Worm (Caenorhabditis elegans): ENCODE measurements around the gene smcr-8.

Gene smcr-8

DNA sequence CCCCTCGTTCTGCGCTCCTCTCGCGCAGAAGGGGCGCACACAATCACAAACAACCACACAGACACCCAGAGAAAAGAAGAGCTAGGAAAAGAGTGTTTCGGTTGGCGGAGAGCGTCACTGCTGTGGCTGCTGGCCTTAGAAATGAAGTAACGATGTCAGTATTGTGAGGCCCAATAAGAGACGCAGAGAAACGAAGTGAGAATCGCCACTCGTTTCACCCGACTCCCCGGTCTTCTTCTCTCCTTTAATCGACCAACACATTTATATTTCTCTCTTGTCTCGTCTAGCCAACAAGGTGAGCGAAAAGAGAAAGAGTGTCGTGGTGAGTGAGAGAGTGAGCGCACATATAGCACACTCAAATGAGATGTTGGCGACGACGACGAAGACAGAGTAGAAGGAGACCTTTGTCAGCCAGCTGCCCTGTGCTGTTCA lies 14.8 kb downstream of the smcr-8 start (continued):
- TF ChIP-seq nhr-102 (tag; optimal IDR thresholded peaks at IDR 0.05) (peak; percentile 48), F49E8.2 (tag; optimal IDR thresholded peaks at IDR 0.05; ENCODE audit: borderline replicate concordance) (no peak), mep-1 (tag; optimal IDR thresholded peaks at IDR 0.05) (peak; percentile 97), cey-2 (tag; optimal IDR thresholded peaks at IDR 0.05; ENCODE audit: borderline replicate concordance, insufficient read depth) (peak; percentile 28), ceh-32 (tag; optimal IDR thresholded peaks at IDR 0.05; ENCODE audit: poor library complexity) (no peak), saeg-2 (GFP tag; IDR thresholded peaks at IDR 0.05) (no peak), ztf-11 (tag; optimal IDR thresholded peaks at IDR 0.05) (no peak), mxl-2 (GFP tag; conservative IDR thresholded peaks at IDR 0.05) (no peak), nhr-11 (tag; optimal IDR thresholded peaks at IDR 0.05) (peak; percentile 94), Y75B8A.6 (GFP tag; IDR thresholded peaks at IDR 0.05) (no peak), hlh-11 (tag; optimal IDR thresholded peaks at IDR 0.05) (peak; percentile 94), R02D3.7 (tag; optimal IDR thresholded peaks at IDR 0.05) (no peak), lsy-2 (tag; optimal IDR thresholded peaks at IDR 0.05) (peak; percentile 78 to 90)

DNA sequence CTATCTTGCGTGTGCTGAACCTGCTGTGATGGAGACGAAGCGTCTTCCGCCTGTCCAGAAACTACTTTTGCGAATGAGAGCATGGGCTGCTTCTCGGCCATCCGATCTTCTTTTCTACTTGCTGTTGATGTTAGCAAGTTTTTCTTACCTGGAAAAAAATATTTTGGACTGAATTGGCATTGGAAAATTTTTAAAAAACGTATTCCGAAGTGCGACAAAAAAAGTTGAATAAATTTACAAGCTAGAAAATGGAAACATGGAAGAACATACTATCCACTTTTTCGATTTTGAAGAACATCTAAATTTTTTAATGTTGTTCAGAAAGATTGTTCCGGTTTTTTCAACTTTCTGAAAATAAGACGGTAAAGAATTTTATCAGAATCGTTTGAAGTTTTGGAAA lies 18.4 kb downstream of the smcr-8 start, which contains the start of gene larp-1:
Gene larp-1 (minus strand): TSS at position 101 of the 400 bp plus-strand sequence.
- no peak for TF ChIP-seq zip-2 (tag; optimal IDR thresholded peaks at IDR 0.05)
- TF ChIP-seq unc-39 (tag; optimal IDR thresholded peaks at IDR 0.05), result no peak
- TF ChIP-seq lir-3 (tag; optimal IDR thresholded peaks at IDR 0.05), result no peak
- TF ChIP-seq F37D6.2 (tag; optimal IDR thresholded peaks at IDR 0.05), result no peak
- no peak for TF ChIP-seq fos-1 (tag; optimal IDR thresholded peaks at IDR 0.05)
- TF ChIP-seq ceh-62 (tag; optimal IDR thresholded peaks at IDR 0.05), result no peak
- TF ChIP-seq zip-11 (GFP tag; IDR thresholded peaks at IDR 0.05), result no peak
- no peak for TF ChIP-seq php-3 (GFP tag; IDR thresholded peaks at IDR 0.05)
- TF ChIP-seq ceh-44 (GFP tag; IDR thresholded peaks at IDR 0.05), result no peak
- no peak for TF ChIP-seq tag-97 (GFP tag; IDR thresholded peaks at IDR 0.05)
- TF ChIP-seq unc-62 (GFP tag; optimal IDR thresholded peaks at IDR 0.05 in 1 of 2), result no peak
- no peak for TF ChIP-seq unc-62 (tag; optimal IDR thresholded peaks at IDR 0.05)
- no peak for TF ChIP-seq hlh-30 (tag; optimal IDR thresholded peaks at IDR 0.05; ENCODE audit: insufficient read depth)
- no peak for TF ChIP-seq Y5F2A.4 (GFP tag; optimal IDR thresholded peaks at IDR 0.05)

DNA sequence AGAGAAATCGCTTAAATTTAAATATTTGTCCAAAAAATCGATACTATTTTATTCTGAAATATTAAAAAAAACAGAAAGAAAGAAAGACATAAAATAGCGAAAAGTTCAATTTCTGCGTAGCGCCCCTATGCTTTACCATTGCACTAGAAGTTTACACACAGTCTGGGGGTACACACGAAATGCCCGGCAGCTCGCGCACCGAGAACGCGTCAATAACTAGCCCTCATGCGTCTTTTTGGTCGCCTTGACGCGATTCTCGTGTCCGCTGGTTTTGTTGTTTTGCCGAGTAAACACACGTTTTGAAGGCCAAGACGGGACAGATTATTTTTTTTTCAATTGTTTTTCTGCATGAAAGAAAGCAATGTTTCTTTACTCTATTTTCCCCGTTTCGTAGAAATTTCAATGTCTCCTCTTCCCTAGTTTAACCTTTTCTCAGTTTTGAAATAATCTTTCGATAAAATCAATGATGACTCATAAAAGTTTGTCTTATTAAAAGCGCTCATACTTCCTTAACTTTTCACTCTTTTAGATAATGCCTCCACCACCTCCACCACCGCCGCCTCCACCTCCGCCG lies 19.0 kb downstream of the smcr-8 start, which contains the start of gene wip-1:
Gene wip-1 (plus strand): TSS at position 524 of the 574 bp plus-strand sequence.
- TF ChIP-seq lin-38 (GFP tag; IDR thresholded peaks at IDR 0.05) (peak; percentile 95), mdt-29 (GFP tag; IDR thresholded peaks at IDR 0.05) (peak; percentile 82), nhr-41 (GFP tag; IDR thresholded peaks at IDR 0.05) (peak; percentile 79; the same call in 1 of the 2 replicates), mep-1 (tag; optimal IDR thresholded peaks at IDR 0.05) (peak; percentile 99), ceh-82 (tag; optimal IDR thresholded peaks at IDR 0.05) (no peak), zip-11 (GFP tag; IDR thresholded peaks at IDR 0.05) (no peak), set-16 (GFP tag; IDR thresholded peaks at IDR 0.05) (peak; percentile 60), tag-97 (GFP tag; IDR thresholded peaks at IDR 0.05) (no peak), ceh-44 (GFP tag; IDR thresholded peaks at IDR 0.05) (peak; percentile 46; the same call in 1 of the 2 replicates), cey-2 (tag; optimal IDR thresholded peaks at IDR 0.05; ENCODE audit: borderline replicate concordance, insufficient read depth) (peak; percentile 57), nhr-102 (tag; optimal IDR thresholded peaks at IDR 0.05) (peak; percentile 97), dmd-6 (GFP tag; IDR thresholded peaks at IDR 0.05) (peak; percentile 96), tra-1 (GFP tag; IDR thresholded peaks at IDR 0.05) (peak; percentile 93), snpc-1.2 (GFP tag; IDR thresholded peaks at IDR 0.05) (peak; percentile 78), jun-1 (tag; optimal IDR thresholded peaks at IDR 0.05) (peak; percentile 95), duxl-1 (tag; optimal IDR thresholded peaks at IDR 0.05; ENCODE audit: poor library complexity) (peak; percentile 94), zfp-3 (GFP tag; conservative IDR thresholded peaks at IDR 0.05) (peak; percentile 94), lin-29 (GFP tag; IDR thresholded peaks at IDR 0.05) (peak; percentile 91), dmd-8 (GFP tag; IDR thresholded peaks at IDR 0.05) (peak; percentile 76; the same call in 1 of the 2 replicates), zag-1 (tag; optimal IDR thresholded peaks at IDR 0.05) (peak; percentile 66), madf-5 (GFP tag; IDR thresholded peaks at IDR 0.05) (peak in 1 of 2 experiments; percentile 90; a peak in 1 of 4 replicates), daf-12 (tag; optimal IDR thresholded peaks at IDR 0.05) (no peak), ama-1 (optimal IDR thresholded peaks at IDR 0.05) (peak; percentile 36), pha-4 (GFP tag; IDR thresholded peaks at IDR 0.05) (peak; percentile 96), pha-4 (tag; optimal IDR thresholded peaks at IDR 0.05) (peak; percentile 73), zfp-2 (tag; optimal IDR thresholded peaks at IDR 0.05) (peak; percentile 85), T26A8.4 (GFP tag; IDR thresholded peaks at IDR 0.05) (peak; percentile 98)
